Worm (Caenorhabditis elegans): ENCODE results near the gene lpr-2.

lpr-2 gene

ce11 chrIV:11821591-11822361, 42.8 kb downstream of the lpr-2 start, which contains the start of the genes par-5 and M117.3 (continued):
- peak; percentile 53 for TF ChIP-seq C16A3.4 (tag; optimal IDR thresholded peaks at IDR 0.05)
- peak; percentile 74 for TF ChIP-seq isw-1 (GFP tag; IDR thresholded peaks at IDR 0.05)
- peak; percentile 83 for TF ChIP-seq nhr-71 (tag; optimal IDR thresholded peaks at IDR 0.05)
- no peak for TF ChIP-seq pag-3 (tag; optimal IDR thresholded peaks at IDR 0.05; ENCODE audit: borderline replicate concordance, insufficient read depth)
- no peak for TF ChIP-seq nhr-237 (tag; optimal IDR thresholded peaks at IDR 0.05)
- TF ChIP-seq nhr-19 (GFP tag; conservative IDR thresholded peaks at IDR 0.05) = peak; percentile 46
- TF ChIP-seq ama-1 (optimal IDR thresholded peaks at IDR 0.05) = no peak
- peak; percentile 84 for TF ChIP-seq snu-23 (GFP tag; optimal IDR thresholded peaks at IDR 0.05)
- TF ChIP-seq elt-3 (tag; optimal IDR thresholded peaks at IDR 0.05) = no peak
- TF ChIP-seq ceh-63 (GFP tag; optimal IDR thresholded peaks at IDR 0.05) = no peak
- TF ChIP-seq nhr-12 (tag; optimal IDR thresholded peaks at IDR 0.05) = no peak
- no peak for TF ChIP-seq nhr-76 (tag; optimal IDR thresholded peaks at IDR 0.05)
- TF ChIP-seq efl-1 (optimal IDR thresholded peaks at IDR 0.05) = peak; percentile 53 to 62
- peak; percentile 57 to 90 for TF ChIP-seq efl-1 (GFP tag; optimal IDR thresholded peaks at IDR 0.05 in 1 of 2)
- no peak for TF ChIP-seq ets-5 (GFP tag; IDR thresholded peaks at IDR 0.05)
- peak; percentile 28 for TF ChIP-seq unc-130 (tag; optimal IDR thresholded peaks at IDR 0.05)
- TF ChIP-seq xbp-1 (tag; optimal IDR thresholded peaks at IDR 0.05) = peak; percentile 54
- TF ChIP-seq ceh-8 (GFP tag; optimal IDR thresholded peaks at IDR 0.05) = peak; percentile 40
- TF ChIP-seq sox-4 (tag; optimal IDR thresholded peaks at IDR 0.05) = no peak
- no peak for TF ChIP-seq blmp-1 (tag; optimal IDR thresholded peaks at IDR 0.05)
- TF ChIP-seq grh-1 (GFP tag; IDR thresholded peaks at IDR 0.05) = no peak
- no peak for TF ChIP-seq ceh-90 (tag; optimal IDR thresholded peaks at IDR 0.05)
- TF ChIP-seq nhr-28 (tag; optimal IDR thresholded peaks at IDR 0.05) = no peak
- peak; percentile 66; the same call in 1 of the 2 replicates for TF ChIP-seq mab-9 (GFP tag; IDR thresholded peaks at IDR 0.05)
- no peak for TF ChIP-seq lin-39 (tag; optimal IDR thresholded peaks at IDR 0.05)
- no peak for TF ChIP-seq C34B4.2 (tag; optimal IDR thresholded peaks at IDR 0.05)
- TF ChIP-seq lin-14 (GFP tag; optimal IDR thresholded peaks at IDR 0.05) = peak; percentile 93
- no peak for TF ChIP-seq hpl-2 (GFP tag; optimal IDR thresholded peaks at IDR 0.05)
- TF ChIP-seq nhr-77 (tag; optimal IDR thresholded peaks at IDR 0.05) = no peak
- no peak for TF ChIP-seq F16B12.6 (tag; optimal IDR thresholded peaks at IDR 0.05)
- peak; percentile 58 for TF ChIP-seq mep-1 (tag; optimal IDR thresholded peaks at IDR 0.05)
- TF ChIP-seq C04F5.9 (tag; optimal IDR thresholded peaks at IDR 0.05) = no peak
- peak; percentile 0 for TF ChIP-seq mef-2 (tag; optimal IDR thresholded peaks at IDR 0.05)
- TF ChIP-seq unc-86 (tag; optimal IDR thresholded peaks at IDR 0.05) = peak; percentile 72
- TF ChIP-seq lin-15B (tag; optimal IDR thresholded peaks at IDR 0.05) = no peak
- no peak for TF ChIP-seq nhr-11 (tag; optimal IDR thresholded peaks at IDR 0.05)
- TF ChIP-seq lsy-2 (tag; optimal IDR thresholded peaks at IDR 0.05) = peak; percentile 42 to 76
- TF ChIP-seq nhr-20 (tag; optimal IDR thresholded peaks at IDR 0.05) = peak; percentile 67
- TF ChIP-seq hlh-4 (tag; optimal IDR thresholded peaks at IDR 0.05) = no peak
- TF ChIP-seq alr-1 (tag; optimal IDR thresholded peaks at IDR 0.05; ENCODE audit: borderline replicate concordance) = no peak
- peak; percentile 94 for TF ChIP-seq fkh-8 (tag; optimal IDR thresholded peaks at IDR 0.05)
- TF ChIP-seq vab-15 (tag; optimal IDR thresholded peaks at IDR 0.05) = no peak
- peak in 1 of 2 experiments; percentile 34 for TF ChIP-seq ztf-11 (tag; optimal IDR thresholded peaks at IDR 0.05)
- TF ChIP-seq mdl-1 (tag; optimal IDR thresholded peaks at IDR 0.05) = peak in 1 of 2 experiments; percentile 88
- no peak for TF ChIP-seq sptf-1 (tag; optimal IDR thresholded peaks at IDR 0.05)
- TF ChIP-seq rnt-1 (tag; optimal IDR thresholded peaks at IDR 0.05) = peak; percentile 36
- TF ChIP-seq zip-4 (GFP tag; optimal IDR thresholded peaks at IDR 0.05) = no peak
- peak; percentile 59 for TF ChIP-seq fos-1 (tag; optimal IDR thresholded peaks at IDR 0.05)
- TF ChIP-seq sup-37 (GFP tag; optimal IDR thresholded peaks at IDR 0.05) = no peak
- no peak for TF ChIP-seq efl-3 (GFP tag; optimal IDR thresholded peaks at IDR 0.05)
- TF ChIP-seq egl-27 (tag; optimal IDR thresholded peaks at IDR 0.05) = no peak
- TF ChIP-seq swsn-7 (tag; optimal IDR thresholded peaks at IDR 0.05) = peak; percentile 72
- no peak for TF ChIP-seq unc-98 (GFP tag; IDR thresholded peaks at IDR 0.05)
